Worm (Caenorhabditis elegans) whole organism, early embryonic: ENCODE results near the gene ver-1.

Experiments
- B0310.2 ChIP-seq: sonication (generic microtip); optimal IDR thresholded peaks from 2 replicates; lab custom pipeline; 2016; ENCODE audit warnings: mild to moderate bottlenecking, missing genetic modification characterization, missing compliant biosample characterization
- F13C5.2 ChIP-seq: sonication (generic microtip); optimal IDR thresholded peaks from 2 replicates; lab custom pipeline; 2017; ENCODE audit warnings: mild to moderate bottlenecking, missing genetic modification characterization, inconsistent platforms, missing compliant biosample characterization
- ama-1 ChIP-seq: fragments of 150-350 bp; optimal IDR thresholded peaks from 2 replicates; lab custom pipeline; 2014
- ceh-13 ChIP-seq: fragments of 200-800 bp; sonication (Bioruptor generic); optimal IDR thresholded peaks from 2 replicates; lab custom pipeline; 2018; ENCODE audit warnings: mild to moderate bottlenecking, missing genetic modification characterization, missing compliant biosample characterization
- ceh-36 ChIP-seq: sonication (generic microtip); optimal IDR thresholded peaks from 2 replicates; lab custom pipeline; 2016; ENCODE audit warnings: missing genetic modification characterization, inconsistent platforms, missing compliant biosample characterization
- flt-1 ChIP-seq: fragments of 200-800 bp; sonication (Bioruptor generic); IDR thresholded peaks from 2 replicates; pipeline ENCODE4 v1.3.6; 2022; ENCODE audit warnings: missing genetic modification characterization, missing compliant biosample characterization
- hnd-1 ChIP-seq: sonication (generic microtip); optimal IDR thresholded peaks from 2 replicates; lab custom pipeline; 2016; ENCODE audit warnings: missing genetic modification characterization, missing compliant biosample characterization
- pes-1 ChIP-seq: fragments of 200-800 bp; sonication (Bioruptor generic); IDR thresholded peaks from 2 replicates; pipeline ENCODE4 v1.3.6; 2022; ENCODE audit warnings: missing genetic modification reagents, missing genetic modification characterization, missing compliant biosample characterization
- scrt-1 ChIP-seq: fragments of 200-800 bp; sonication (Bioruptor generic); IDR thresholded peaks from 2 replicates; pipeline ENCODE4 v1.3.6; 2022; ENCODE audit warnings: missing genetic modification characterization, missing compliant biosample characterization
- sea-1 ChIP-seq: fragments of 200-800 bp; sonication (Bioruptor generic); conservative IDR thresholded peaks from 2 replicates; pipeline ENCODE4 v1.3.6; 2022; ENCODE audit warnings: missing genetic modification characterization, missing compliant biosample characterization
- tbx-37 ChIP-seq: fragments of 200-800 bp; sonication (Bioruptor generic); conservative IDR thresholded peaks from 2 replicates; pipeline ENCODE4 v1.3.6; 2022; ENCODE audit warnings: missing genetic modification reagents, missing genetic modification characterization, missing compliant biosample characterization

DNA sequence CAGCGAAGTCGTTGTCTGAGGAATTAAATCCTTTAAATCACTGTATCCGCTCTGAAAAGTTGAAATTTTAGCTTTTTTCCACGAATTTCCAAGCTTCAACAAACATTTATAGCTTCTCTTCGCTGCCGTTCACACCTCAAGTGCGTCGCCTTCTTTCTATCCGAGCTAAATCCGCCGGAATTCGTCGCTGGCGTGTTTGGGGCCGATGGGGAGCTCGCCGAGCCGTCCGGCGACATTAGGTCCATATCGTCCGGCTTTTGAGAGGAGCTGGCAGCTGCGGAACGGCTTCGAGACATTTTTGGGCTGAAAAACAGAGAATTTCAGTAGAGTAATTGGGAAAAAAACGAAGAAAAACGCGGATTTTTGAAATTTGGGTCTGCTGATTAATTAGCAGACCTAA lies 31.2 kb downstream of the ver-1 start, which contains the start of gene mxl-2:
- no peak for TF ChIP-seq flt-1 (GFP tag; lab: Robert Waterston, UW)
- TF ChIP-seq ceh-13, result no peak
- no peak for TF ChIP-seq pes-1 (GFP tag; lab: Robert Waterston, UW)
- no peak for TF ChIP-seq sea-1 (GFP tag; lab: Robert Waterston, UW)
- TF ChIP-seq scrt-1 (GFP tag; lab: Robert Waterston, UW), result no peak
- TF ChIP-seq tbx-37 (GFP tag; lab: Robert Waterston, UW), result no peak
- no peak for TF ChIP-seq B0310.2 (tag; lab: Kevin White, UChicago)
- no peak for TF ChIP-seq F13C5.2 (tag; lab: Kevin White, UChicago)
- no peak for TF ChIP-seq hnd-1 (tag; lab: Kevin White, UChicago)
- TF ChIP-seq ceh-36 (tag; lab: Kevin White, UChicago), result no peak
- TF ChIP-seq ama-1 (lab: Kevin White, UChicago), result no peak
